Fruit fly (Drosophila melanogaster): ENCODE results near the gene tal-3A.

DNA sequence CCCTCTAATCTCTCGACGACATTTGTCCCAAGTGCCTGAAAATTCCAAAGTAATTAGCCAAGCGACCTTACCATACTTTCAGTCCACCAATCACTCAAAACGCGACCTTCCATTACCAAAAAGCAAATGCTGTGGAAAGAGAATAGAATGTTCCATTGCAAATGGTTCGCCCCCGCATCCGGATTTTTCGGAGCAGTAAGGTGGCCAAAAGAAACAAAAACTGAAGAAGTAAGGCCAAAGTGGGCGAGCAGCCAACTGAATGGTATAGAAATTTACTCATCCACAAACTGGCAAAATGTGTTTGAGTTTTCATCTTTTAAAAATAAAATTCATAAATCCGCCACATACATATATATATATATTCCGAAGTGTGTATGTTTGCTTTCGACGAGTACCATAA is 39.6 kb upstream of the tal-3A start:
- TF ChIP-seq CG1620 (GFP tag; optimal IDR thresholded peaks at IDR 0.05) (no peak), CG12768 (GFP tag; optimal IDR thresholded peaks at IDR 0.05) (no peak), CG11617 (GFP tag; optimal IDR thresholded peaks at IDR 0.05) (no peak), kay (GFP tag; ENCODE audit: borderline replicate concordance) (no peak), tj (GFP tag; optimal IDR thresholded peaks at IDR 0.05) (no peak)

Measured in whole organism, adult.